Fruit fly (Drosophila melanogaster) whole organism, embryonic: ENCODE data around the gene NFAT.

Experiments
- B-H2 ChIP-seq: fragments of 200-800 bp; sonication (Bioruptor generic); optimal IDR thresholded peaks from 2 replicates; lab custom pipeline; 2018; ENCODE audit warnings: missing biosample characterization, mild to moderate bottlenecking, missing genetic modification characterization
- Blimp-1 ChIP-seq: fragments of 200-800 bp; sonication (Bioruptor generic); optimal IDR thresholded peaks from 3 replicates; lab custom pipeline; 2018; ENCODE audit warnings: missing biosample characterization, missing genetic modification characterization, mild to moderate bottlenecking, moderate library complexity, missing genetic modification reagents
- CG10321 ChIP-seq: fragments of 200-800 bp; sonication (Bioruptor generic); IDR thresholded peaks from 2 replicates; pipeline ENCODE4 v1.3.6; 2022; ENCODE audit warnings: missing biosample characterization, missing genetic modification characterization
- CG10462 ChIP-seq: fragments of 200-800 bp; sonication (Bioruptor generic); optimal IDR thresholded peaks from 2 replicates; lab custom pipeline; 2016; ENCODE audit warnings: missing biosample characterization, missing genetic modification characterization
- CG12219 ChIP-seq: fragments of 200-800 bp; sonication (Bioruptor generic); optimal IDR thresholded peaks from 3 replicates; lab custom pipeline; 2018; ENCODE audit warnings: missing biosample characterization, mild to moderate bottlenecking, missing genetic modification characterization
- CG12942 ChIP-seq: fragments of 200-800 bp; sonication (Bioruptor generic); optimal IDR thresholded peaks from 3 replicates; lab custom pipeline; 2016; ENCODE audit warnings: missing biosample characterization, missing genetic modification characterization
- CG13424 ChIP-seq: fragments of 200-800 bp; sonication (Bioruptor generic); optimal IDR thresholded peaks from 2 replicates; lab custom pipeline; 2019; ENCODE audit warnings: missing biosample characterization, mild to moderate bottlenecking, missing genetic modification characterization, moderate library complexity
- CG13775 ChIP-seq: fragments of 200-800 bp; sonication (Bioruptor generic); optimal IDR thresholded peaks from 3 replicates; lab custom pipeline; 2017; ENCODE audit warnings: missing biosample characterization, mild to moderate bottlenecking, missing genetic modification characterization
- CG14014 ChIP-seq: fragments of 200-800 bp; sonication (Bioruptor generic); IDR thresholded peaks from 2 replicates; pipeline ENCODE4 v1.3.6; 2022; ENCODE audit warnings: missing biosample characterization, missing genetic modification characterization
- CG15011 ChIP-seq: fragments of 200-800 bp; sonication (Bioruptor generic); optimal IDR thresholded peaks from 3 replicates; lab custom pipeline; 2018; ENCODE audit warnings: missing biosample characterization, mild to moderate bottlenecking, missing genetic modification characterization
- CG15269 ChIP-seq: fragments of 200-800 bp; sonication (Bioruptor generic); optimal IDR thresholded peaks from 2 replicates; lab custom pipeline; 2018; ENCODE audit warnings: missing biosample characterization, mild to moderate bottlenecking, missing genetic modification characterization, moderate library complexity
- CG17359 ChIP-seq: fragments of 200-800 bp; sonication (Bioruptor generic); optimal IDR thresholded peaks from 3 replicates; lab custom pipeline; 2018; ENCODE audit warnings: missing biosample characterization, mild to moderate bottlenecking, missing genetic modification characterization, moderate library complexity
- CG18619 ChIP-seq: fragments of 200-800 bp; sonication (Bioruptor generic); optimal IDR thresholded peaks from 3 replicates; lab custom pipeline; 2017; ENCODE audit warnings: missing biosample characterization, mild to moderate bottlenecking, missing genetic modification characterization
- CG2129 ChIP-seq: fragments of 200-800 bp; sonication (Bioruptor generic); IDR thresholded peaks from 2 replicates; pipeline ENCODE4 v1.3.6; 2022; ENCODE audit warnings: missing biosample characterization, missing genetic modification characterization; ENCODE audit not compliant: partially characterized antibody
- CG6791 ChIP-seq: fragments of 200-800 bp; sonication (Bioruptor generic); IDR thresholded peaks from 3 replicates; pipeline ENCODE4 v1.3.6; 2022; ENCODE audit warnings: missing biosample characterization, missing genetic modification characterization; ENCODE audit not compliant: partially characterized antibody
- CG7357 ChIP-seq: fragments of 200-800 bp; sonication (Bioruptor generic); IDR thresholded peaks from 3 replicates; pipeline ENCODE4 v1.3.6; 2022; ENCODE audit warnings: missing biosample characterization, missing genetic modification characterization
- CG7987 ChIP-seq: fragments of 200-800 bp; sonication (Bioruptor generic); optimal IDR thresholded peaks from 2 replicates; lab custom pipeline; 2018; ENCODE audit warnings: missing biosample characterization, mild to moderate bottlenecking, missing genetic modification characterization, moderate library complexity
- CG8924 ChIP-seq: fragments of 200-800 bp; optimal IDR thresholded peaks from 3 replicates; lab custom pipeline; 2019; ENCODE audit warnings: missing biosample characterization, mild to moderate bottlenecking, missing genetic modification characterization, moderate library complexity
- CG9437 ChIP-seq: fragments of 200-800 bp; sonication (Bioruptor generic); optimal IDR thresholded peaks from 2 replicates; lab custom pipeline; 2018; ENCODE audit warnings: missing biosample characterization, mild to moderate bottlenecking, missing genetic modification characterization
- CG9609 ChIP-seq: fragments of 200-800 bp; sonication (Bioruptor generic); optimal IDR thresholded peaks from 3 replicates; lab custom pipeline; 2016; ENCODE audit warnings: missing biosample characterization, missing genetic modification characterization
- CTCF ChIP-seq: fragments of 200-800 bp; sonication (Bioruptor generic); optimal IDR thresholded peaks from 2 replicates; lab custom pipeline; 2017; ENCODE audit warnings: missing biosample characterization, mild to moderate bottlenecking, missing genetic modification characterization, moderate library complexity
- Dek ChIP-seq: fragments of 200-800 bp; sonication (Bioruptor generic); optimal IDR thresholded peaks from 3 replicates; lab custom pipeline; 2019; ENCODE audit warnings: missing biosample characterization, mild to moderate bottlenecking, missing genetic modification characterization, moderate library complexity
- Fer1 ChIP-seq: fragments of 200-800 bp; sonication (Bioruptor generic); optimal IDR thresholded peaks from 2 replicates; lab custom pipeline; 2017; ENCODE audit warnings: missing biosample characterization, mild to moderate bottlenecking, missing genetic modification characterization
- HmgD ChIP-seq: fragments of 200-800 bp; sonication (Bioruptor generic); optimal IDR thresholded peaks from 3 replicates; lab custom pipeline; 2016; ENCODE audit warnings: missing biosample characterization, missing genetic modification characterization
- Hsf ChIP-seq: fragments of 200-800 bp; sonication (Bioruptor generic); optimal IDR thresholded peaks from 3 replicates; lab custom pipeline; 2016; ENCODE audit warnings: missing biosample characterization, missing genetic modification characterization
- Nf-YB ChIP-seq: fragments of 200-800 bp; sonication (Bioruptor generic); optimal IDR thresholded peaks from 3 replicates; lab custom pipeline; 2019; ENCODE audit warnings: missing biosample characterization, mild to moderate bottlenecking, missing genetic modification characterization, moderate library complexity
- Taf1 ChIP-seq: fragments of 200-800 bp; sonication (Bioruptor generic); IDR thresholded peaks from 2 replicates; pipeline ENCODE4 v1.3.6; 2022; ENCODE audit warnings: missing biosample characterization, missing genetic modification characterization
- Vsx1 ChIP-seq: fragments of 200-800 bp; sonication (Bioruptor generic); optimal IDR thresholded peaks from 2 replicates; lab custom pipeline; 2017; ENCODE audit warnings: missing biosample characterization, mild to moderate bottlenecking, missing genetic modification characterization, missing genetic modification reagents
- abd-A ChIP-seq: fragments of 200-800 bp; sonication (Bioruptor generic); optimal IDR thresholded peaks from 3 replicates; lab custom pipeline; 2019; ENCODE audit warnings: missing biosample characterization, mild to moderate bottlenecking, missing genetic modification characterization, moderate library complexity
- bbx ChIP-seq: fragments of 200-800 bp; sonication (Bioruptor generic); IDR thresholded peaks from 2 replicates; pipeline ENCODE4 v1.3.6; 2022; ENCODE audit warnings: missing biosample characterization, missing genetic modification characterization; ENCODE audit not compliant: partially characterized antibody
- da ChIP-seq: fragments of 200-800 bp; sonication (Bioruptor generic); optimal IDR thresholded peaks from 2 replicates; lab custom pipeline; 2016; ENCODE audit warnings: missing biosample characterization, missing genetic modification characterization
- ems ChIP-seq: fragments of 200-800 bp; sonication (Bioruptor generic); optimal IDR thresholded peaks from 3 replicates; lab custom pipeline; 2016; ENCODE audit warnings: missing biosample characterization, missing genetic modification characterization
- en ChIP-seq: fragments of 200-800 bp; sonication (Bioruptor generic); optimal IDR thresholded peaks from 2 replicates; lab custom pipeline; 2016; ENCODE audit warnings: missing biosample characterization, missing genetic modification characterization
- esg ChIP-seq: fragments of 200-800 bp; sonication (Bioruptor generic); conservative IDR thresholded peaks from 2 replicates; pipeline ENCODE4 v1.3.6; 2022; ENCODE audit warnings: missing biosample characterization, missing genetic modification characterization
- fd3F ChIP-seq: fragments of 200-800 bp; sonication (Bioruptor generic); optimal IDR thresholded peaks from 2 replicates; lab custom pipeline; 2018; ENCODE audit warnings: missing biosample characterization, mild to moderate bottlenecking, missing genetic modification characterization, moderate library complexity
- gce ChIP-seq: fragments of 200-800 bp; sonication (Bioruptor generic); IDR thresholded peaks from 3 replicates; pipeline ENCODE4 v1.3.6; 2022; ENCODE audit warnings: missing biosample characterization, missing genetic modification characterization
- gem ChIP-seq: fragments of 200-800 bp; sonication (Bioruptor generic); optimal IDR thresholded peaks from 2 replicates; lab custom pipeline; 2019; ENCODE audit warnings: missing biosample characterization, mild to moderate bottlenecking, missing genetic modification characterization, moderate library complexity
- her ChIP-seq: fragments of 200-800 bp; sonication (Bioruptor generic); optimal IDR thresholded peaks from 2 replicates; lab custom pipeline; 2016; ENCODE audit warnings: missing biosample characterization, missing genetic modification characterization
- kay ChIP-seq: fragments of 200-800 bp; sonication (Bioruptor generic); optimal IDR thresholded peaks from 2 replicates; lab custom pipeline; 2016; ENCODE audit warnings: missing biosample characterization, missing genetic modification characterization
- kni ChIP-seq: fragments of 200-800 bp; sonication (Bioruptor generic); optimal IDR thresholded peaks from 3 replicates; lab custom pipeline; 2017; ENCODE audit warnings: mild to moderate bottlenecking, missing biosample characterization, missing genetic modification reagents, missing genetic modification characterization
- odd ChIP-seq: fragments of 200-800 bp; sonication (Bioruptor generic); optimal IDR thresholded peaks from 2 replicates; lab custom pipeline; 2017; ENCODE audit warnings: missing biosample characterization, mild to moderate bottlenecking, missing genetic modification characterization
- pros ChIP-seq: fragments of 200-800 bp; sonication (Bioruptor generic); optimal IDR thresholded peaks from 3 replicates; lab custom pipeline; 2019; ENCODE audit warnings: missing biosample characterization, mild to moderate bottlenecking, missing genetic modification characterization, moderate library complexity
- pzg ChIP-seq: fragments of 200-800 bp; sonication (Bioruptor generic); optimal IDR thresholded peaks from 3 replicates; lab custom pipeline; 2018; ENCODE audit warnings: missing biosample characterization, mild to moderate bottlenecking, missing genetic modification characterization, moderate library complexity
- rib ChIP-seq: fragments of 200-800 bp; sonication (Bioruptor generic); IDR thresholded peaks from 2 replicates; pipeline ENCODE4 v1.3.6; 2022; ENCODE audit warnings: missing biosample characterization, missing genetic modification characterization
- sc ChIP-seq, 3 experiments: fragments of >200 bp in 2 of 3; fragments of 200-800 bp in 1 of 3; sonication (Bioruptor generic) in 1 of 3; optimal IDR thresholded peaks; 2 replicates in 2 of 3; 3 replicates in 1 of 3; lab custom pipeline; 2017; ENCODE audit warnings: mild to moderate bottlenecking in 1 of 3, missing biosample characterization in 1 of 3, missing genetic modification characterization in 1 of 3, missing genetic modification reagents in 1 of 3
- slbo ChIP-seq: fragments of 200-800 bp; sonication (Bioruptor generic); IDR thresholded peaks from 2 replicates; pipeline ENCODE4 v1.3.6; 2022; ENCODE audit warnings: missing biosample characterization, missing genetic modification characterization
- sna ChIP-seq: fragments of 200-800 bp; sonication (Bioruptor generic); IDR thresholded peaks from 2 replicates; pipeline ENCODE4 v1.3.6; 2022; ENCODE audit warnings: missing biosample characterization, missing genetic modification characterization; ENCODE audit not compliant: partially characterized antibody
- sug ChIP-seq: fragments of 200-800 bp; optimal IDR thresholded peaks from 2 replicates; lab custom pipeline; 2019; ENCODE audit warnings: missing biosample characterization, mild to moderate bottlenecking, missing genetic modification characterization, moderate library complexity

The NFAT gene

dm6 chrX:13639998-13640691 lies 15.6 kb downstream of the NFAT start (continued):
- TF ChIP-seq CG17359 (tag; lab: Kevin White, UChicago) (peak; percentile 99), CG12219 (GFP tag; lab: Kevin White, UChicago) (peak; percentile 100), her (GFP tag; lab: Kevin White, UChicago) (peak; percentile 97), CG10462 (GFP tag; lab: Kevin White, UChicago) (peak; percentile 98), Hsf (GFP tag; lab: Kevin White, UChicago) (peak; percentile 99), CG14014 (GFP tag; lab: Robert Waterston, UW) (peak; percentile 99), gce (peak; percentile 99), CG8924 (tag; lab: Kevin White, UChicago) (peak; percentile 99), Nf-YB (GFP tag; lab: Kevin White, UChicago) (peak; percentile 95), CG10321 (GFP tag; lab: Robert Waterston, UW) (peak; percentile 88), pros (GFP tag; lab: Kevin White, UChicago) (peak; percentile 66), Dek (tag; lab: Kevin White, UChicago) (peak; percentile 98), odd (GFP tag; lab: Kevin White, UChicago) (peak; percentile 99), da (GFP tag; lab: Kevin White, UChicago) (peak; percentile 97), CTCF (peak; percentile 77), CG6791 (GFP tag; lab: Robert Waterston, UW) (peak; percentile 75), CG13775 (GFP tag; lab: Kevin White, UChicago) (peak; percentile 95), en (GFP tag; lab: Kevin White, UChicago) (peak; percentile 98), slbo (GFP tag; lab: Robert Waterston, UW) (peak; percentile 99), CG9609 (GFP tag; lab: Kevin White, UChicago) (peak; percentile 99), Vsx1 (GFP tag; lab: Kevin White, UChicago) (peak; percentile 97), CG18619 (peak; percentile 97), Taf1 (GFP tag; lab: Robert Waterston, UW) (peak; percentile 98), CG7987 (GFP tag; lab: Kevin White, UChicago) (peak; percentile 96), CG12942 (GFP tag; lab: Kevin White, UChicago) (peak; percentile 97), kni (GFP tag; lab: Kevin White, UChicago) (peak; percentile 98), CG15011 (peak; percentile 97), CG9437 (peak; percentile 93), Fer1 (peak; percentile 99), sc (optimal IDR thresholded peaks at IDR 0.05; lab: Kevin White, UChicago) (no peak), sc (GFP tag; optimal IDR thresholded peaks at IDR 0.05; lab: Kevin White, UChicago) (peak; percentile 98), ems (GFP tag; lab: Kevin White, UChicago) (peak; percentile 99), bbx (GFP tag; lab: Robert Waterston, UW) (peak; percentile 46; the same call in 1 of the 2 replicates), rib (GFP tag; lab: Robert Waterston, UW) (peak; percentile 98), esg (peak; percentile 98), B-H2 (GFP tag; lab: Kevin White, UChicago) (peak; percentile 93), sna (peak; percentile 62; the same call in 1 of the 2 replicates), sug (peak; percentile 95), gem (peak; percentile 99), kay (peak; percentile 97), fd3F (GFP tag; lab: Kevin White, UChicago) (peak; percentile 98), Blimp-1 (GFP tag; lab: Kevin White, UChicago) (peak; percentile 98), CG7357 (GFP tag; lab: Robert Waterston, UW) (peak; percentile 96), abd-A (tag; lab: Kevin White, UChicago) (peak; percentile 99), CG2129 (GFP tag; lab: Robert Waterston, UW) (no peak), pzg (GFP tag; lab: Kevin White, UChicago) (peak; percentile 37), CG13424 (tag; lab: Kevin White, UChicago) (peak; percentile 99), HmgD (GFP tag; lab: Kevin White, UChicago) (peak; percentile 98), CG15269 (tag; lab: Kevin White, UChicago) (peak; percentile 99)
